Worm (Caenorhabditis elegans): ENCODE data around the gene F20D6.15.

ce11 chrV:8163199-8163598, 25.1 kb downstream of the F20D6.15 start:
- no peak for TF ChIP-seq ama-1 (optimal IDR thresholded peaks at IDR 0.05)
- no peak for TF ChIP-seq ama-1 (GFP tag; optimal IDR thresholded peaks at IDR 0.05)
- no peak for TF ChIP-seq unc-62 (GFP tag; optimal IDR thresholded peaks at IDR 0.05)
- TF ChIP-seq ceh-79 (tag; optimal IDR thresholded peaks at IDR 0.05): no peak
- no peak for TF ChIP-seq lsy-27 (tag; optimal IDR thresholded peaks at IDR 0.05; ENCODE audit: borderline replicate concordance, insufficient read depth)
- TF ChIP-seq mes-4 (tag; optimal IDR thresholded peaks at IDR 0.05): no peak
- TF ChIP-seq snpc-1.1 (tag; optimal IDR thresholded peaks at IDR 0.05; ENCODE audit: insufficient read depth): no peak
- no peak for TF ChIP-seq Y79H2A.3 (GFP tag; conservative IDR thresholded peaks at IDR 0.05)
- TF ChIP-seq attf-5 (GFP tag; optimal IDR thresholded peaks at IDR 0.05): no peak
- TF ChIP-seq madf-10 (tag; optimal IDR thresholded peaks at IDR 0.05): no peak
- no peak for TF ChIP-seq tlf-1 (GFP tag; optimal IDR thresholded peaks at IDR 0.05)
- TF ChIP-seq F33H1.4 (GFP tag; IDR thresholded peaks at IDR 0.05): no peak
